Worm (Caenorhabditis elegans) whole organism, dauer: ENCODE data around the gene C53A3.1.
"Not testable (repeated sequence)": the region's sequence is repeated elsewhere in the genome, so short reads cannot be mapped to it uniquely, and the experiment has no call there.

Experiments
- unc-62 ChIP-seq: sonication (generic microtip); optimal IDR thresholded peaks from 2 replicates; lab custom pipeline; 2017; ENCODE audit warnings: missing biosample characterization, missing genetic modification reagents, missing genetic modification characterization

Gene C53A3.1

ce11 chrV:5760132-5760531, at the start of gene C53A3.1:
C53A3.1 (minus strand) TSS chrV:5760232.
- no peak for TF ChIP-seq unc-62 (GFP tag; lab: Kevin White, UChicago)

ce11 chrV:5805467-5805866, 45.4 kb upstream of the C53A3.1 start, which contains the start of gene ZC250.5:
ZC250.5 (plus strand) TSS chrV:5805767.
- no peak for TF ChIP-seq unc-62 (GFP tag; lab: Kevin White, UChicago)

- TF ChIP-seq unc-62 (GFP tag; lab: Kevin White, UChicago): no peak
These were observed 39.3 kb upstream of the C53A3.1 start, which contains the start of gene cyn-17 for ce11 chrV:5799373-5799772. cyn-17 (plus strand) TSS chrV:5799673.

ce11 chrV:5798132-5798531, 38.1 kb upstream of the C53A3.1 start, which contains the start of gene nstp-3:
nstp-3 (minus strand) TSS chrV:5798232.
- TF ChIP-seq unc-62 (GFP tag; lab: Kevin White, UChicago): no peak

- TF ChIP-seq unc-62 (GFP tag; lab: Kevin White, UChicago): no peak
These were observed 32.0 kb upstream of the C53A3.1 start, which contains the start of gene ZC250.2 for ce11 chrV:5792031-5792430. ZC250.2 (plus strand) TSS chrV:5792331.

ce11 chrV:5790497-5791280, 30.7 kb upstream of the C53A3.1 start, which contains the start of the genes nhr-142 and F44E7.9:
nhr-142 (minus strand) TSS chrV:5790553.
F44E7.9 (plus strand) TSS chrV:5791230.
- no peak for TF ChIP-seq unc-62 (GFP tag; lab: Kevin White, UChicago)

ce11 chrV:5788650-5789049, 28.6 kb upstream of the C53A3.1 start:
- no peak for TF ChIP-seq unc-62 (GFP tag; lab: Kevin White, UChicago)

- TF ChIP-seq unc-62 (GFP tag; lab: Kevin White, UChicago): no peak
These were observed 25.3 kb upstream of the C53A3.1 start, which contains the start of gene F44E7.7 for ce11 chrV:5785372-5785771. F44E7.7 (minus strand) TSS chrV:5785472.

ce11 chrV:5782687-5783086, 22.7 kb upstream of the C53A3.1 start, which contains the start of gene fbxa-183:
fbxa-183 (minus strand) TSS chrV:5782787.
- TF ChIP-seq unc-62 (GFP tag; lab: Kevin White, UChicago): no peak

ce11 chrV:5780713-5781360, 20.8 kb upstream of the C53A3.1 start, which contains the start of gene F44E7.5:
F44E7.5 (minus strand) TSS chrV:5780922.
- TF ChIP-seq unc-62 (GFP tag; lab: Kevin White, UChicago): no peak

ce11 chrV:5779984-5780383, 20.0 kb upstream of the C53A3.1 start:
- TF ChIP-seq unc-62 (GFP tag; lab: Kevin White, UChicago): no peak

ce11 chrV:5776941-5777340, 16.9 kb upstream of the C53A3.1 start, which contains the start of gene F44E7.4:
F44E7.4 (minus strand) TSS chrV:5776953.
- TF ChIP-seq unc-62 (GFP tag; lab: Kevin White, UChicago): not testable (repeated sequence)

ce11 chrV:5774137-5774536, 14.1 kb upstream of the C53A3.1 start:
- TF ChIP-seq unc-62 (GFP tag; lab: Kevin White, UChicago): no peak

ce11 chrV:5772503-5772902, 12.5 kb upstream of the C53A3.1 start:
- no peak for TF ChIP-seq unc-62 (GFP tag; lab: Kevin White, UChicago)

ce11 chrV:5771627-5772026, 11.6 kb upstream of the C53A3.1 start, which contains the start of gene F44E7.3:
F44E7.3 (plus strand) TSS chrV:5771945.
- no peak for TF ChIP-seq unc-62 (GFP tag; lab: Kevin White, UChicago)

ce11 chrV:5769999-5770398, 10.0 kb upstream of the C53A3.1 start:
- no peak for TF ChIP-seq unc-62 (GFP tag; lab: Kevin White, UChicago)
